Fruit fly (Drosophila melanogaster) whole organism, prepupa: ENCODE measurements around the gene mRpS18B.

Experiments used
- CG6163 ChIP-seq: fragments of 200-800 bp; sonication (Bioruptor generic); IDR thresholded peaks from 3 replicates; pipeline ENCODE4 v1.3.6; 2022; ENCODE audit warnings: missing biosample characterization, missing genetic modification characterization
- Ets96B ChIP-seq: fragments of 200-800 bp; optimal IDR thresholded peaks from 2 replicates; lab custom pipeline; 2019; ENCODE audit warnings: missing biosample characterization, mild to moderate bottlenecking, missing genetic modification characterization, moderate library complexity
- Hr38 ChIP-seq: sonication (Bioruptor generic); optimal IDR thresholded peaks from 2 replicates; lab custom pipeline; 2016; ENCODE audit warnings: missing biosample characterization, missing genetic modification characterization
- OdsH ChIP-seq: fragments of 200-800 bp; sonication (Bioruptor generic); optimal IDR thresholded peaks from 3 replicates; lab custom pipeline; 2016; ENCODE audit warnings: missing biosample characterization, missing genetic modification characterization
- acj6 ChIP-seq: fragments of 200-800 bp; sonication (Bioruptor generic); optimal IDR thresholded peaks from 3 replicates; lab custom pipeline; 2016; ENCODE audit warnings: missing biosample characterization, missing genetic modification characterization
- dsx ChIP-seq: fragments of 200-800 bp; optimal IDR thresholded peaks from 3 replicates; lab custom pipeline; 2019; ENCODE audit warnings: missing biosample characterization, mild to moderate bottlenecking, missing genetic modification characterization, moderate library complexity; ENCODE audit not compliant: poor library complexity, severe bottlenecking
- eg ChIP-seq: fragments of 200-800 bp; sonication (Bioruptor generic); IDR thresholded peaks from 3 replicates; pipeline ENCODE4 v1.3.6; 2022; ENCODE audit warnings: missing biosample characterization, missing genetic modification characterization

DNA sequence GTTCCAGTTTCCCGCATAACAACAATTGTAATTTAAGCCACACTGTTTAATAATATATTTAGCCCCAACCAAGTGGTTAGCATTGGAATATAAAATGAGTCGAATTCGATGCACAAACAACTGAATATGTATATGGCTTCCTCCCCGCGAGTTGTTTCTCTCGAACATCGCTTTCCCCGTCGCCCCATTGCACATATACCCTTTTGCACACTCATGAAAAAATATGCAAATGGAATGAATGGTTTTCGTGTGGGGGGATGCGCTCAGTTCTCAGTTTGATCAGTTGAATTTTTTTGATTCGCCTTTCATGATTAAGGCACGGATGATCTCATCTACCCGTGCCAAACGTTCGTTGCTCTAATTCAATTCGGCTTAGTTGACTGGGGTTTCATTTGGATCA is 16.3 kb downstream of the mRpS18B start:
- TF ChIP-seq OdsH (GFP tag; lab: Kevin White, UChicago), result no peak
- no peak for TF ChIP-seq eg (GFP tag; lab: Robert Waterston, UW)
- no peak for TF ChIP-seq acj6 (GFP tag; lab: Kevin White, UChicago)
- no peak for TF ChIP-seq Hr38 (GFP tag; lab: Kevin White, UChicago)
- no peak for TF ChIP-seq CG6163 (GFP tag; lab: Robert Waterston, UW)
- no peak for TF ChIP-seq Ets96B (tag; lab: Kevin White, UChicago)
- TF ChIP-seq dsx (GFP tag; lab: Kevin White, UChicago), result no peak
